Worm (Caenorhabditis elegans): Measurements from ENCODE around the gene cyb-1.

The cyb-1 gene

ce11 chrIV:10718865-10719264 lies 16.2 kb upstream of the cyb-1 start:
- TF ChIP-seq ceh-28 (tag; optimal IDR thresholded peaks at IDR 0.05) = no peak
- TF ChIP-seq D1046.2 (GFP tag; IDR thresholded peaks at IDR 0.05) = no peak
- TF ChIP-seq madf-9 (GFP tag; conservative IDR thresholded peaks at IDR 0.05) = no peak
- TF ChIP-seq nhr-28 (tag; optimal IDR thresholded peaks at IDR 0.05) = no peak
- no peak for TF ChIP-seq ZK546.5 (tag; optimal IDR thresholded peaks at IDR 0.05)
- no peak for TF ChIP-seq gei-8 (GFP tag; optimal IDR thresholded peaks at IDR 0.05)
- TF ChIP-seq dmd-8 (GFP tag; IDR thresholded peaks at IDR 0.05) = no peak
- no peak for TF ChIP-seq jun-1 (tag; optimal IDR thresholded peaks at IDR 0.05)
- TF ChIP-seq lim-7 (GFP tag; IDR thresholded peaks at IDR 0.05) = no peak
- no peak for TF ChIP-seq tra-1 (GFP tag; IDR thresholded peaks at IDR 0.05)

- peak in 1 of 2 experiments; percentile 79 for TF ChIP-seq unc-62 (GFP tag; optimal IDR thresholded peaks at IDR 0.05 in 1 of 2)
- no peak for TF ChIP-seq unc-62 (tag; optimal IDR thresholded peaks at IDR 0.05)
- no peak for TF ChIP-seq ZK337.2 (GFP tag; IDR thresholded peaks at IDR 0.05)
Observed at ce11 chrIV:10727734-10728133, 7.3 kb upstream of the cyb-1 start, which contains the start of gene ZC168.2. ZC168.2 (plus strand) TSS chrIV:10728034.

ce11 chrIV:10737011-10737553 lies 2.1 kb downstream of the cyb-1 start, which contains the start of gene grl-21:
grl-21 (plus strand) TSS chrIV:10737474.
- no peak for TF ChIP-seq nhr-11 (tag; optimal IDR thresholded peaks at IDR 0.05)
- TF ChIP-seq lin-15B (tag; optimal IDR thresholded peaks at IDR 0.05) = no peak
- no peak for TF ChIP-seq daf-16 (GFP tag; optimal IDR thresholded peaks at IDR 0.05)
- TF ChIP-seq daf-16 (tag; optimal IDR thresholded peaks at IDR 0.05) = no peak
- no peak; the same call in 1 of the 2 replicates for TF ChIP-seq ceh-20 (GFP tag; IDR thresholded peaks at IDR 0.05)
- TF ChIP-seq ceh-32 (tag; optimal IDR thresholded peaks at IDR 0.05; ENCODE audit: poor library complexity) = no peak
- TF ChIP-seq ceh-44 (GFP tag; IDR thresholded peaks at IDR 0.05) = no peak
- TF ChIP-seq nhr-77 (tag; optimal IDR thresholded peaks at IDR 0.05) = no peak
- no peak for TF ChIP-seq mep-1 (tag; optimal IDR thresholded peaks at IDR 0.05)
- TF ChIP-seq daf-8 (GFP tag; IDR thresholded peaks at IDR 0.05) = no peak
- TF ChIP-seq nhr-10 (tag; optimal IDR thresholded peaks at IDR 0.05) = no peak
- TF ChIP-seq nhr-42 (GFP tag; IDR thresholded peaks at IDR 0.05) = no peak
- no peak for TF ChIP-seq lin-38 (GFP tag; IDR thresholded peaks at IDR 0.05)
- no peak for TF ChIP-seq sdz-12 (GFP tag; optimal IDR thresholded peaks at IDR 0.05)
- no peak for TF ChIP-seq mxl-3 (GFP tag; optimal IDR thresholded peaks at IDR 0.05)
- no peak for TF ChIP-seq hif-1 (tag; optimal IDR thresholded peaks at IDR 0.05)
- no peak for TF ChIP-seq daf-19 (GFP tag; conservative IDR thresholded peaks at IDR 0.05)
- TF ChIP-seq madf-9 (GFP tag; conservative IDR thresholded peaks at IDR 0.05) = no peak
- no peak for TF ChIP-seq lim-7 (GFP tag; IDR thresholded peaks at IDR 0.05)
- no peak for TF ChIP-seq ama-1 (optimal IDR thresholded peaks at IDR 0.05)
- no peak for TF ChIP-seq attf-4 (tag; optimal IDR thresholded peaks at IDR 0.05)

- TF ChIP-seq unc-62 (GFP tag; optimal IDR thresholded peaks at IDR 0.05 in 1 of 2) (peak in 1 of 2 experiments; percentile 91), unc-62 (tag; optimal IDR thresholded peaks at IDR 0.05) (no peak), nhr-77 (tag; optimal IDR thresholded peaks at IDR 0.05) (no peak)
Observed at ce11 chrIV:10738328-10738727, 3.3 kb downstream of the cyb-1 start, which contains the start of gene ssp-34. ssp-34 (minus strand) TSS chrIV:10738602.

- TF ChIP-seq cey-2 (tag; optimal IDR thresholded peaks at IDR 0.05; ENCODE audit: borderline replicate concordance, insufficient read depth) = no peak
- TF ChIP-seq nhr-25 (tag; optimal IDR thresholded peaks at IDR 0.05; ENCODE audit: borderline replicate concordance, insufficient read depth) = no peak
- no peak for TF ChIP-seq ceh-28 (tag; optimal IDR thresholded peaks at IDR 0.05)
- TF ChIP-seq T26A8.4 (GFP tag; IDR thresholded peaks at IDR 0.05) = no peak
- no peak for TF ChIP-seq php-3 (GFP tag; IDR thresholded peaks at IDR 0.05)
- no peak for TF ChIP-seq nhr-10 (tag; optimal IDR thresholded peaks at IDR 0.05)
- TF ChIP-seq lir-3 (tag; optimal IDR thresholded peaks at IDR 0.05) = no peak
- no peak for TF ChIP-seq mep-1 (tag; optimal IDR thresholded peaks at IDR 0.05)
- no peak for TF ChIP-seq F26F4.8 (GFP tag; conservative IDR thresholded peaks at IDR 0.05)
- TF ChIP-seq ceh-82 (tag; optimal IDR thresholded peaks at IDR 0.05) = no peak
Observed at ce11 chrIV:10744475-10744874, 9.5 kb downstream of the cyb-1 start, which contains the start of gene T25B9.3. T25B9.3 (plus strand) TSS chrIV:10744775.

Data from whole organism, L4 larva.